Fruit fly (Drosophila melanogaster) whole organism, embryonic: ENCODE data around the gene 5-HT7.

ENCODE experiments used
- Atf-2 ChIP-seq: fragments of 200-800 bp; sonication (Bioruptor generic); optimal IDR thresholded peaks from 2 replicates; lab custom pipeline; 2016; ENCODE audit warnings: missing biosample characterization, missing genetic modification characterization
- Awh ChIP-seq: fragments of 200-800 bp; sonication (Bioruptor generic); IDR thresholded peaks from 2 replicates; pipeline ENCODE4, ENCODE4 v1.3.6; 2022; ENCODE audit warnings: missing biosample characterization, missing genetic modification characterization
- Blimp-1 ChIP-seq: fragments of 200-800 bp; sonication (Bioruptor generic); optimal IDR thresholded peaks from 3 replicates; lab custom pipeline; 2018; ENCODE audit warnings: missing biosample characterization, missing genetic modification characterization, mild to moderate bottlenecking, moderate library complexity, missing genetic modification reagents
- CG10321 ChIP-seq: fragments of 200-800 bp; sonication (Bioruptor generic); IDR thresholded peaks from 2 replicates; pipeline ENCODE4 v1.3.6; 2022; ENCODE audit warnings: missing biosample characterization, missing genetic modification characterization
- CG10431 ChIP-seq: fragments of 200-800 bp; sonication (Bioruptor generic); optimal IDR thresholded peaks from 3 replicates; lab custom pipeline; 2018; ENCODE audit warnings: missing biosample characterization, mild to moderate bottlenecking, missing genetic modification characterization
- CG10979 ChIP-seq: fragments of 200-800 bp; sonication (Bioruptor generic); optimal IDR thresholded peaks from 2 replicates; lab custom pipeline; 2018; ENCODE audit warnings: missing biosample characterization, mild to moderate bottlenecking, missing genetic modification characterization, moderate library complexity
- CG12219 ChIP-seq: fragments of 200-800 bp; sonication (Bioruptor generic); optimal IDR thresholded peaks from 3 replicates; lab custom pipeline; 2018; ENCODE audit warnings: missing biosample characterization, mild to moderate bottlenecking, missing genetic modification characterization
- CG12659 ChIP-seq: fragments of 200-800 bp; sonication (Bioruptor generic); optimal IDR thresholded peaks from 3 replicates; lab custom pipeline; 2017; ENCODE audit warnings: mild to moderate bottlenecking, missing biosample characterization, missing genetic modification reagents, missing genetic modification characterization
- CG13287 ChIP-seq: fragments of 200-800 bp; sonication (Bioruptor generic); IDR thresholded peaks from 2 replicates; pipeline ENCODE4 v1.3.6; 2022; ENCODE audit warnings: missing biosample characterization, missing genetic modification characterization; ENCODE audit not compliant: partially characterized antibody
- CG14965 ChIP-seq: fragments of 200-800 bp; sonication (Bioruptor generic); optimal IDR thresholded peaks from 2 replicates; lab custom pipeline; 2016; ENCODE audit warnings: missing biosample characterization, missing genetic modification characterization, borderline replicate concordance
- CG15073 ChIP-seq: fragments of 200-800 bp; sonication (Bioruptor generic); optimal IDR thresholded peaks from 2 replicates; lab custom pipeline; 2016; ENCODE audit warnings: missing biosample characterization, missing genetic modification characterization
- CG1529 ChIP-seq: fragments of 200-800 bp; sonication (Bioruptor generic); optimal IDR thresholded peaks from 3 replicates; lab custom pipeline; 2018; ENCODE audit warnings: missing biosample characterization, missing genetic modification characterization
- CG15601 ChIP-seq: fragments of 200-800 bp; sonication (Bioruptor generic); optimal IDR thresholded peaks from 3 replicates; lab custom pipeline; 2019; ENCODE audit warnings: missing biosample characterization, mild to moderate bottlenecking, missing genetic modification characterization, moderate library complexity
- CG16863 ChIP-seq: fragments of 200-800 bp; sonication (Bioruptor generic); optimal IDR thresholded peaks from 3 replicates; lab custom pipeline; 2016; ENCODE audit warnings: missing biosample characterization, missing genetic modification characterization
- CG18011 ChIP-seq: fragments of 200-800 bp; sonication (Bioruptor generic); optimal IDR thresholded peaks from 2 replicates; lab custom pipeline; 2017; ENCODE audit warnings: missing biosample characterization, missing genetic modification characterization, mild to moderate bottlenecking, moderate library complexity, missing genotype
- CG18619 ChIP-seq: fragments of 200-800 bp; sonication (Bioruptor generic); optimal IDR thresholded peaks from 3 replicates; lab custom pipeline; 2017; ENCODE audit warnings: missing biosample characterization, mild to moderate bottlenecking, missing genetic modification characterization
- CG2202 ChIP-seq: fragments of 200-800 bp; sonication (Bioruptor generic); optimal IDR thresholded peaks from 2 replicates; lab custom pipeline; 2018; ENCODE audit warnings: missing biosample characterization, mild to moderate bottlenecking, missing genetic modification characterization
- CG31365 ChIP-seq: fragments of 200-800 bp; sonication (Bioruptor generic); optimal IDR thresholded peaks from 2 replicates; lab custom pipeline; 2018; ENCODE audit warnings: missing biosample characterization, mild to moderate bottlenecking, missing genetic modification characterization
- CG3847 ChIP-seq: fragments of 200-800 bp; sonication (Bioruptor generic); IDR thresholded peaks from 2 replicates; pipeline ENCODE4 v1.3.6; 2022; ENCODE audit warnings: missing biosample characterization, missing genetic modification characterization
- CG4707 ChIP-seq: fragments of 200-800 bp; sonication (Bioruptor generic); optimal IDR thresholded peaks from 2 replicates; lab custom pipeline; 2018; ENCODE audit warnings: missing biosample characterization, mild to moderate bottlenecking, missing genetic modification characterization, moderate library complexity
- CG7963 ChIP-seq: fragments of 200-800 bp; sonication (Bioruptor generic); IDR thresholded peaks from 3 replicates; pipeline ENCODE4 v1.3.6; 2022; ENCODE audit warnings: missing biosample characterization, missing genetic modification characterization; ENCODE audit not compliant: partially characterized antibody
- CG8281 ChIP-seq: fragments of 200-800 bp; sonication (Bioruptor generic); optimal IDR thresholded peaks from 2 replicates; lab custom pipeline; 2018; ENCODE audit warnings: missing biosample characterization, mild to moderate bottlenecking, missing genetic modification characterization, moderate library complexity
- CG8388 ChIP-seq: fragments of 200-800 bp; sonication (Bioruptor generic); optimal IDR thresholded peaks from 2 replicates; lab custom pipeline; 2019; ENCODE audit warnings: missing biosample characterization, mild to moderate bottlenecking, missing genetic modification characterization, moderate library complexity
- CHES-1-like ChIP-seq: fragments of 200-800 bp; sonication (Bioruptor generic); optimal IDR thresholded peaks from 2 replicates; lab custom pipeline; 2016; ENCODE audit warnings: missing biosample characterization, missing genetic modification characterization
- D19A ChIP-seq: fragments of 200-800 bp; optimal IDR thresholded peaks from 3 replicates; lab custom pipeline; 2019; ENCODE audit warnings: missing biosample characterization, mild to moderate bottlenecking, missing genetic modification characterization, moderate library complexity
- Dad ChIP-seq: fragments of 200-800 bp; sonication (Bioruptor generic); optimal IDR thresholded peaks from 3 replicates; lab custom pipeline; 2016; ENCODE audit warnings: missing biosample characterization, missing genetic modification characterization
- Dbx ChIP-seq: fragments of 200-800 bp; sonication (Bioruptor generic); IDR thresholded peaks from 3 replicates; pipeline ENCODE4 v1.3.6; 2022; ENCODE audit warnings: missing biosample characterization, missing genetic modification characterization
- Deaf1 ChIP-seq: fragments of 200-800 bp; optimal IDR thresholded peaks from 3 replicates; lab custom pipeline; 2019; ENCODE audit warnings: missing biosample characterization, mild to moderate bottlenecking, missing genetic modification characterization, moderate library complexity
- Fer3 ChIP-seq: fragments of 200-800 bp; sonication (Bioruptor generic); optimal IDR thresholded peaks from 2 replicates; lab custom pipeline; 2018; ENCODE audit warnings: missing biosample characterization, mild to moderate bottlenecking, missing genetic modification characterization, moderate library complexity
- Gug ChIP-seq: fragments of 200-800 bp; sonication (Bioruptor generic); IDR thresholded peaks from 4 replicates; pipeline ENCODE4 v1.3.6; 2022; ENCODE audit warnings: missing biosample characterization, missing genetic modification characterization
- Hmr ChIP-seq: fragments of 200-800 bp; sonication (Bioruptor generic); optimal IDR thresholded peaks from 3 replicates; lab custom pipeline; 2017; ENCODE audit warnings: mild to moderate bottlenecking, missing biosample characterization, missing genetic modification reagents, missing genetic modification characterization
- Mad ChIP-seq: fragments of 200-800 bp; sonication (Bioruptor generic); optimal IDR thresholded peaks from 2 replicates; lab custom pipeline; 2016; ENCODE audit warnings: missing biosample characterization, missing genetic modification characterization
- Pdp1 ChIP-seq, 2 experiments: fragments of 200-800 bp; sonication (Bioruptor generic); optimal IDR thresholded peaks; 3 replicates each; lab custom pipeline; 2016; ENCODE audit warnings: missing biosample characterization in 2 of 2, missing genetic modification characterization in 2 of 2, mild to moderate bottlenecking in 1 of 2, moderate library complexity in 1 of 2
- Ptx1 ChIP-seq: fragments of 200-800 bp; sonication (Bioruptor generic); IDR thresholded peaks from 2 replicates; pipeline ENCODE4 v1.3.6; 2022; ENCODE audit warnings: missing biosample characterization, missing genetic modification characterization
- ab ChIP-seq: fragments of 200-800 bp; sonication (Bioruptor generic); optimal IDR thresholded peaks from 2 replicates; lab custom pipeline; 2016; ENCODE audit warnings: missing biosample characterization, missing genetic modification characterization
- ac ChIP-seq: fragments of 200-800 bp; sonication (Bioruptor generic); optimal IDR thresholded peaks from 3 replicates; lab custom pipeline; 2017; ENCODE audit warnings: missing biosample characterization, mild to moderate bottlenecking, missing genetic modification characterization
- bowl ChIP-seq: fragments of 200-800 bp; sonication (Bioruptor generic); IDR thresholded peaks from 2 replicates; pipeline ENCODE4 v1.3.6; 2022; ENCODE audit warnings: missing biosample characterization, missing genetic modification characterization
- cg ChIP-seq: fragments of 200-800 bp; sonication (Bioruptor generic); optimal IDR thresholded peaks from 3 replicates; lab custom pipeline; 2019; ENCODE audit warnings: missing biosample characterization, mild to moderate bottlenecking, missing genetic modification characterization, moderate library complexity
- chn ChIP-seq: fragments of 200-800 bp; sonication (Bioruptor generic); optimal IDR thresholded peaks from 2 replicates; lab custom pipeline; 2016; ENCODE audit warnings: missing biosample characterization, missing genetic modification characterization
- dan ChIP-seq: fragments of 200-800 bp; sonication (Bioruptor generic); IDR thresholded peaks from 2 replicates; pipeline ENCODE4 v1.3.6; 2022; ENCODE audit warnings: missing biosample characterization, missing genetic modification characterization
- dmrt11E ChIP-seq: fragments of 200-800 bp; sonication (Bioruptor generic); optimal IDR thresholded peaks from 3 replicates; lab custom pipeline; 2018; ENCODE audit warnings: missing biosample characterization, mild to moderate bottlenecking, missing genetic modification characterization, moderate library complexity
- ftz-f1 ChIP-seq: fragments of 200-800 bp; sonication (Bioruptor generic); optimal IDR thresholded peaks from 2 replicates; lab custom pipeline; 2016; ENCODE audit warnings: missing biosample characterization, missing genetic modification characterization
- inv ChIP-seq: fragments of 200-800 bp; sonication (Bioruptor generic); IDR thresholded peaks from 2 replicates; pipeline ENCODE4 v1.3.6; 2022; ENCODE audit warnings: missing biosample characterization, missing genetic modification characterization; ENCODE audit not compliant: partially characterized antibody
- nom ChIP-seq: fragments of 200-800 bp; sonication (Bioruptor generic); optimal IDR thresholded peaks from 2 replicates; lab custom pipeline; 2017; ENCODE audit warnings: missing biosample characterization, missing genetic modification characterization, mild to moderate bottlenecking, moderate library complexity, missing genetic modification reagents
- odd ChIP-seq: fragments of 200-800 bp; sonication (Bioruptor generic); optimal IDR thresholded peaks from 2 replicates; lab custom pipeline; 2017; ENCODE audit warnings: missing biosample characterization, mild to moderate bottlenecking, missing genetic modification characterization
- pros ChIP-seq: fragments of 200-800 bp; sonication (Bioruptor generic); optimal IDR thresholded peaks from 3 replicates; lab custom pipeline; 2019; ENCODE audit warnings: missing biosample characterization, mild to moderate bottlenecking, missing genetic modification characterization, moderate library complexity
- sisA ChIP-seq: fragments of 200-800 bp; sonication (Bioruptor generic); IDR thresholded peaks from 2 replicates; pipeline ENCODE4 v1.3.6; 2022; ENCODE audit warnings: missing biosample characterization, missing genetic modification characterization
- tio ChIP-seq: fragments of 200-800 bp; sonication (Bioruptor generic); optimal IDR thresholded peaks from 2 replicates; lab custom pipeline; 2017; ENCODE audit warnings: missing biosample characterization, missing genetic modification characterization, inconsistent platforms
- unc-4 ChIP-seq: fragments of 200-800 bp; sonication (Bioruptor generic); IDR thresholded peaks from 2 replicates; pipeline ENCODE4 v1.3.6; 2022; ENCODE audit warnings: missing biosample characterization, missing genetic modification characterization; ENCODE audit not compliant: partially characterized antibody
- z ChIP-seq: fragments of 200-800 bp; sonication (Bioruptor generic); IDR thresholded peaks from 3 replicates; pipeline ENCODE4 v1.3.6; 2022; ENCODE audit warnings: missing biosample characterization, missing genetic modification characterization

The 5-HT7 gene

DNA sequence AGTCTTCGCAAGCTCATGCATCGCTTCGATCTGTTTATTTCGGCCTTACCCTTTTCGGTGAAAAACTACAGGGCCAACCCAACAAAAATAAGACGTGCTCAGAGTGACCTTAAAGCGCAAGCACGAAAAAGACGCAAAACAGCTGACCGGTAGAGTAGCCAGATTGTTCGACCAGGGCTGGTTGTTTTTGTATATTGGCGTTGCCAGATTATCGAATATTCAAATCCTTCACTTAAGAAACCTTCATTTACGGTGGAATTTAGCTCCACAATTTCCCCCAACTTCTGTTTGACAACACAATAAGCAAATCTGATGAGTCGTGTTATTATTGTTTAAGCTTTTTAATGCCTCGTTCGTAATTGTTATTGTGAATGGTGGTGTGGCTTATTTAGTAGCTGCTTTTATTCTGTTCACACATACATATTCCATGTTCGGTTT lies 37.1 kb upstream of the 5-HT7 start, which contains the start of gene Chchd3 (continued):
- TF ChIP-seq CG8388 (GFP tag; lab: Kevin White, UChicago) = no peak
- TF ChIP-seq dan (GFP tag; lab: Robert Waterston, UW) = no peak
- TF ChIP-seq CHES-1-like (GFP tag; lab: Kevin White, UChicago) = peak; percentile 48
- no peak for TF ChIP-seq CG1529 (GFP tag; lab: Kevin White, UChicago)
- peak; percentile 80 for TF ChIP-seq ftz-f1 (GFP tag; lab: Kevin White, UChicago)
- TF ChIP-seq inv (GFP tag; lab: Robert Waterston, UW) = peak; percentile 18; the same call in 1 of the 2 replicates
- TF ChIP-seq CG3847 (GFP tag; lab: Robert Waterston, UW) = peak; percentile 68
- peak; percentile 6 for TF ChIP-seq CG10979 (tag; lab: Kevin White, UChicago)
- TF ChIP-seq CG4707 (GFP tag; lab: Kevin White, UChicago) = no peak
- TF ChIP-seq Fer3 (tag; lab: Kevin White, UChicago) = no peak
- peak; percentile 58 for TF ChIP-seq CG12659 (GFP tag; lab: Kevin White, UChicago)
- TF ChIP-seq ab = no peak
- TF ChIP-seq CG10431 (GFP tag; lab: Kevin White, UChicago) = no peak
- no peak for TF ChIP-seq Ptx1 (GFP tag; lab: Robert Waterston, UW)
- no peak for TF ChIP-seq tio
- no peak for TF ChIP-seq cg (GFP tag; lab: Kevin White, UChicago)
- TF ChIP-seq CG2202 (tag; lab: Kevin White, UChicago) = no peak
- TF ChIP-seq unc-4 = peak; percentile 36; the same call in 1 of the 2 replicates
- peak; percentile 55 for TF ChIP-seq Hmr (GFP tag; lab: Kevin White, UChicago)
- no peak for TF ChIP-seq CG7963 (GFP tag; lab: Robert Waterston, UW)
- TF ChIP-seq Pdp1 (GFP tag; optimal IDR thresholded peaks at IDR 0.05; lab: Kevin White, UChicago) = peak; percentile 1 to 79
- TF ChIP-seq z = 0 out of 3 replicates have a peak, but pooled peaks have one; percentile 41
- no peak for TF ChIP-seq Dad (GFP tag; lab: Kevin White, UChicago)
- TF ChIP-seq CG16863 = no peak
- TF ChIP-seq bowl (GFP tag; lab: Robert Waterston, UW) = no peak
- TF ChIP-seq CG10321 (GFP tag; lab: Robert Waterston, UW) = no peak
- no peak for TF ChIP-seq ac (GFP tag; lab: Kevin White, UChicago)
- no peak for TF ChIP-seq CG8281 (tag; lab: Kevin White, UChicago)
- TF ChIP-seq CG18011 (GFP tag; lab: Kevin White, UChicago) = no peak
- no peak for TF ChIP-seq CG18619 (GFP tag; lab: Kevin White, UChicago)
- TF ChIP-seq CG13287 (GFP tag; lab: Robert Waterston, UW) = peak; percentile 54; the same call in 1 of the 2 replicates
- no peak for TF ChIP-seq Awh (GFP tag; lab: Robert Waterston, UW)
- no peak for TF ChIP-seq chn (GFP tag; lab: Kevin White, UChicago)
- no peak for TF ChIP-seq D19A (tag; lab: Kevin White, UChicago)
- no peak for TF ChIP-seq CG15073 (GFP tag; lab: Kevin White, UChicago)
- TF ChIP-seq dmrt11E (tag; lab: Kevin White, UChicago) = no peak
- no peak for TF ChIP-seq Blimp-1 (GFP tag; lab: Kevin White, UChicago)
- TF ChIP-seq Dbx (GFP tag; lab: Robert Waterston, UW) = 0 out of 3 replicates have a peak, but pooled peaks have one; percentile 30
- no peak for TF ChIP-seq CG15601 (tag; lab: Kevin White, UChicago)
- no peak for TF ChIP-seq CG31365 (tag; lab: Kevin White, UChicago)
- TF ChIP-seq sisA (GFP tag; lab: Robert Waterston, UW) = no peak
- no peak for TF ChIP-seq CG12219 (GFP tag; lab: Kevin White, UChicago)
- no peak for TF ChIP-seq Atf-2 (GFP tag; lab: Kevin White, UChicago)
- TF ChIP-seq pros (GFP tag; lab: Kevin White, UChicago) = peak; percentile 22
- TF ChIP-seq Mad = no peak
- TF ChIP-seq Gug = no peak
- TF ChIP-seq nom (GFP tag; lab: Kevin White, UChicago) = no peak
- no peak for TF ChIP-seq CG14965 (GFP tag; lab: Kevin White, UChicago)
- TF ChIP-seq odd = no peak
- no peak for TF ChIP-seq Deaf1
